Fruit fly (Drosophila melanogaster): ENCODE measurements around the gene TAF1B.

The TAF1B gene

DNA sequence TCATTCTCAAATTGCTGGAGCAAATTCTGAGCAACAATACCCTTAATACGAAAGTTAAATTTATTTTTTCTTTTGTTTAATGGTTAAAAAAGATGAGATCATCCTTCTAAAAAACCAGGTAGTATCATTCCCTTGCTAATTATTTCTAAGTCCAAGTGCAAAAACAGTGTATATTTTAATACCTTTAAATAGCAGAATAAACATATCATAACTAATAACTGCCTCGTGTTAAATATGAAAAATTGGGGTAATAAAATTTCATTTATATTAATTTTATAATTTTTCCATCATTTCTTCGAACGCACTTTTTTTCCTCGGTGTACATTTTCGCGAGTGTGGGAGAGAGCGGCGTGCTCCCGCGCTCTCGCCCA is 32.2 kb downstream of the TAF1B start (continued):
- no peak for TF ChIP-seq Atf6 (GFP tag; IDR thresholded peaks at IDR 0.05)
- no peak for TF ChIP-seq Aef1 (GFP tag; IDR thresholded peaks at IDR 0.05)
- peak; percentile 26 for TF ChIP-seq CG9437 (GFP tag; optimal IDR thresholded peaks at IDR 0.05)
- 0 out of 3 replicates have a peak, but pooled peaks have one; percentile 30 for TF ChIP-seq CG11093 (GFP tag; IDR thresholded peaks at IDR 0.05)
- no peak for TF ChIP-seq CG1233 (GFP tag; optimal IDR thresholded peaks at IDR 0.05)
- TF ChIP-seq dysf (GFP tag; IDR thresholded peaks at IDR 0.05) = 0 out of 3 replicates have a peak, but pooled peaks have one; percentile 16
- no peak for TF ChIP-seq CG14441 (GFP tag; IDR thresholded peaks at IDR 0.05)
- TF ChIP-seq CG12236 (GFP tag; optimal IDR thresholded peaks at IDR 0.05) = no peak
- TF ChIP-seq CG2712 (tag; optimal IDR thresholded peaks at IDR 0.05) = peak; percentile 46
- TF ChIP-seq Spps (tag; optimal IDR thresholded peaks at IDR 0.05) = no peak
- peak; percentile 12 for TF ChIP-seq CG10209 (GFP tag; optimal IDR thresholded peaks at IDR 0.05)
- no peak for TF ChIP-seq CG11398 (GFP tag; optimal IDR thresholded peaks at IDR 0.05)
- no peak for TF ChIP-seq CG31224 (GFP tag; IDR thresholded peaks at IDR 0.05)
- TF ChIP-seq CG8924 (tag; optimal IDR thresholded peaks at IDR 0.05) = peak; percentile 2
- peak; percentile 2 for TF ChIP-seq Hmr (GFP tag; optimal IDR thresholded peaks at IDR 0.05)
- TF ChIP-seq abd-A (tag; optimal IDR thresholded peaks at IDR 0.05) = no peak
- TF ChIP-seq CG31441 (GFP tag; IDR thresholded peaks at IDR 0.05) = peak; percentile 45

DNA sequence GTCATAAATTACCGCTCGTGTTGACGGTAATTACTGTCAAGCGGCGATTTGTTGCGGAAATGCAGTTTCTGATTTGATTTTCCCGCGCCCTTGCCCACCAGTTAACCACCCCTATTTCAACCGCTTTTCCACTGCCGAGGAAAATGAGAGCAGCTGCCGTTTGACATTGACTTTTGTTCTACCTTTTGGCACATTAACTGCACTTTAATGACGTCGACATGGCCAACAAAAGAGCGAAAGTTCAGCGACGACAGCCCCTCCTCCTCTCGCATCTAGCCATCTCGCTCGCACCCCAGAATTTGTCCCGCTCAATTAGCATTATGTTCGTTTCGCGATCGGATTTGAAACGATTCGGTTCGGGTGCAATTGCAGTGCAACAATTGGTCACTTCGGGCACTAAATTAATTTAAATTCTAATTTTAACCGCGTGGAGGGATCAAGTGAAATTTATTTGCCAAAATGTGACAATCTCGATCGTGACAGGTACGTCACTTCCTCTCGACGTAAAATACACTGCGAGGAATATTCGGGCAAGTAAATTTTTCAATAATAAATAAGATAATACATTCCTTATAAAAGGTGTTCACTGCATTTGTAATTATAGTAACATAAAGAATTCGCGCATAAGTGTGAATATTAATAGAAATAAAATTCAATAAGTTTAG is 32.7 kb downstream of the TAF1B start:
- TF ChIP-seq CG12391 (tag; optimal IDR thresholded peaks at IDR 0.05) = peak; percentile 7
- TF ChIP-seq Deaf1 (tag; optimal IDR thresholded peaks at IDR 0.05) = peak; percentile 24
- TF ChIP-seq chinmo (GFP tag; IDR thresholded peaks at IDR 0.05; ENCODE audit: partially characterized antibody) = 0 out of 4 replicates have a peak, but pooled peaks have one; percentile 8
- TF ChIP-seq insv (GFP tag; optimal IDR thresholded peaks at IDR 0.05) = peak in 1 of 2 experiments; percentile 46
- TF ChIP-seq pros (GFP tag; optimal IDR thresholded peaks at IDR 0.05) = peak; percentile 7
- TF ChIP-seq zen (tag; optimal IDR thresholded peaks at IDR 0.05) = peak; percentile 52
- 0 out of 3 replicates have a peak, but pooled peaks have one; percentile 6 for TF ChIP-seq zen2 (GFP tag; IDR thresholded peaks at IDR 0.05; ENCODE audit: partially characterized antibody)
- TF ChIP-seq gce (GFP tag; IDR thresholded peaks at IDR 0.05) = no peak
- TF ChIP-seq tll (GFP tag; optimal IDR thresholded peaks at IDR 0.05) = peak in 1 of 2 experiments; percentile 73
- TF ChIP-seq btn (GFP tag; optimal IDR thresholded peaks at IDR 0.05) = no peak
- peak; percentile 68 for TF ChIP-seq gsb-n (tag; optimal IDR thresholded peaks at IDR 0.05)
- TF ChIP-seq CG15479 (GFP tag; optimal IDR thresholded peaks at IDR 0.05) = peak; percentile 58
- no peak for TF ChIP-seq seq (GFP tag; IDR thresholded peaks at IDR 0.05)
- 0 out of 3 replicates have a peak, but pooled peaks have one; percentile 34 for TF ChIP-seq hb (GFP tag; IDR thresholded peaks at IDR 0.05; ENCODE audit: partially characterized antibody)

DNA sequence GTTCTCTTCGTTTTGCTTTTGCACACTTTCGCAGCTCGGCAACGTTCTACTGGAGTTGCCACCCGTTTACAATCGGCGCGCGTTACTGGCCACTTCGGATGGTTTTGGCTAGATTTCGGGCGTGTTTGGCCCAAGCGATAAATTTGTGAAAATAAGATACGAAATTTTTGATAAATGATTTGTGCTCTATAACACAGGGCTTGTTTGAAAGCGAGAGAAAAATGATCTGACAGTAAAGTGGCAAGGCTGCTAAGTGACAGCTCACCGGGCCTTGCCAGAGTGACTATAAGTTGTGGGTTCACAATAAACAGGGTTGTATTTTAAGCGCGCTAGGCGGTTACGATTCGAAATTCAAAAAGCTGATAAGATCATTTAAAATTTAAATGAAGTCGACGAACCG is 34.0 kb downstream of the TAF1B start, which contains the start of gene Fmr1:
Gene Fmr1 (minus strand): TSS at position 184 of the 400 bp plus-strand sequence.
- TF ChIP-seq CG17802 (tag; optimal IDR thresholded peaks at IDR 0.05) (no peak), eve (GFP tag; optimal IDR thresholded peaks at IDR 0.05) (no peak), CG13123 (GFP tag; optimal IDR thresholded peaks at IDR 0.05) (no peak), dpn (GFP tag; optimal IDR thresholded peaks at IDR 0.05) (peak; percentile 51 to 52), ac (GFP tag; optimal IDR thresholded peaks at IDR 0.05) (no peak), sim (GFP tag; IDR thresholded peaks at IDR 0.05) (no peak), phol (tag; optimal IDR thresholded peaks at IDR 0.05) (peak; percentile 74), slp2 (GFP tag; optimal IDR thresholded peaks at IDR 0.05) (peak; percentile 49), HHEX (GFP tag; optimal IDR thresholded peaks at IDR 0.05) (no peak), CG32767 (GFP tag; IDR thresholded peaks at IDR 0.05) (no peak), CG10959 (GFP tag; IDR thresholded peaks at IDR 0.05) (no peak), mirr (GFP tag; optimal IDR thresholded peaks at IDR 0.05) (peak; percentile 46), CG9876 (GFP tag; optimal IDR thresholded peaks at IDR 0.05) (peak; percentile 49), CG10147 (GFP tag; optimal IDR thresholded peaks at IDR 0.05) (peak; percentile 33), CG2129 (GFP tag; IDR thresholded peaks at IDR 0.05; ENCODE audit: partially characterized antibody) (no peak), Hmr (GFP tag; optimal IDR thresholded peaks at IDR 0.05) (no peak), Opbp (GFP tag; IDR thresholded peaks at IDR 0.05; ENCODE audit: partially characterized antibody) (peak; percentile 15; the same call in 1 of the 3 replicates), bbx (GFP tag; IDR thresholded peaks at IDR 0.05; ENCODE audit: partially characterized antibody) (no peak)
